Worm (Caenorhabditis elegans) whole organism, L2 larva: ENCODE measurements around the gene C08F11.3.

Experiments
- ama-1 ChIP-seq: fragments of 150-350 bp; optimal IDR thresholded peaks from 2 replicates; lab custom pipeline; 2018; ENCODE audit warnings: inconsistent platforms
- egl-27 ChIP-seq: sonication (generic microtip); optimal IDR thresholded peaks from 3 replicates; lab custom pipeline; 2017; ENCODE audit warnings: missing biosample characterization, missing genetic modification reagents, missing genetic modification characterization
- elt-1 ChIP-seq: fragments of 150-350 bp; optimal IDR thresholded peaks from 2 replicates; lab custom pipeline; 2014; ENCODE audit warnings: missing biosample characterization, missing genetic modification characterization
- elt-3 ChIP-seq: sonication (generic microtip); optimal IDR thresholded peaks from 2 replicates; lab custom pipeline; 2017; ENCODE audit warnings: missing biosample characterization, missing genetic modification characterization
- lin-39 ChIP-seq: fragments of 150-350 bp; optimal IDR thresholded peaks from 2 replicates; lab custom pipeline; 2014; ENCODE audit warnings: missing biosample characterization, missing genetic modification reagents, missing genetic modification characterization
- mdl-1 ChIP-seq, 2 experiments: fragments of 150-350 bp in 1 of 2; sonication (generic microtip) in 1 of 2; optimal IDR thresholded peaks; 2 replicates each; lab custom pipeline; 2017; ENCODE audit warnings: missing biosample characterization in 2 of 2, missing genetic modification characterization in 2 of 2
- nhr-237 ChIP-seq: fragments of 150-350 bp; optimal IDR thresholded peaks from 2 replicates; lab custom pipeline; 2014; ENCODE audit warnings: missing biosample characterization, missing genetic modification characterization
- nhr-6 ChIP-seq: fragments of 150-350 bp; optimal IDR thresholded peaks from 2 replicates; lab custom pipeline; 2014; ENCODE audit warnings: missing biosample characterization, missing genetic modification characterization
- sem-4 ChIP-seq: fragments of 150-350 bp; optimal IDR thresholded peaks from 2 replicates; lab custom pipeline; 2014; ENCODE audit warnings: missing biosample characterization, missing genetic modification reagents, missing genetic modification characterization
- snpc-4 ChIP-seq: fragments of 150-350 bp; optimal IDR thresholded peaks from 2 replicates; lab custom pipeline; 2014; ENCODE audit warnings: missing biosample characterization, missing genetic modification characterization
- unc-39 ChIP-seq: fragments of 150-350 bp; optimal IDR thresholded peaks from 2 replicates; lab custom pipeline; 2014; ENCODE audit warnings: missing biosample characterization, missing genetic modification characterization

DNA sequence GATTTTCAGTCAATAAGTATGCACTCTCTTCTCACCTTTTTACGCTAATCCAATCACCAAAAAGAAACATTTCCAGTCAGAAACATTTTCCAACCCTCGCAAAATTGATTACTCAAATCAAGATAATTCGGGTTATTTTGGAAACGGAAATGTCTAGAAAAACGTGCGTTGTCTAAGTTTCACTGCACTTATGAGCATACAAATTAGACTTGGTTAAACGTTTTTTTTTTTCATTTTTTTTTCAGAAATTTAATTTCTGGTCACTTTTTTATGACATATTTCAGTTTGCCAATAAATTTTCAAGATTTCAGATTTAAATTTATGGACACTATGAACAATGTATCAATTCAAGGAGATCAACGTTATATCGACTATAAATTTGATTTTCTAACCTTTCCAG lies 36.4 kb upstream of the C08F11.3 start, which contains the start of gene sru-12:
- TF ChIP-seq mdl-1 (tag; optimal IDR thresholded peaks at IDR 0.05; lab: Kevin White, UChicago) (no peak), snpc-4 (tag; lab: Kevin White, UChicago) (no peak), nhr-237 (tag; lab: Kevin White, UChicago) (no peak), sem-4 (tag; lab: Kevin White, UChicago) (no peak), egl-27 (tag; lab: Kevin White, UChicago) (no peak), nhr-6 (no peak), elt-3 (no peak), ama-1 (lab: Kevin White, UChicago) (no peak), unc-39 (tag; lab: Kevin White, UChicago) (no peak), lin-39 (tag; lab: Kevin White, UChicago) (no peak), elt-1 (no peak)
